Worm (Caenorhabditis elegans): ENCODE results near the gene B0524.6.

ce11 chrIII:1852126-1852717 lies 53.2 kb downstream of the B0524.6 start:
- no peak for TF ChIP-seq alr-1 (tag; optimal IDR thresholded peaks at IDR 0.05; ENCODE audit: borderline replicate concordance)
- TF ChIP-seq efl-1 (optimal IDR thresholded peaks at IDR 0.05) = no peak
- peak in 1 of 2 experiments; percentile 0 for TF ChIP-seq efl-1 (GFP tag; optimal IDR thresholded peaks at IDR 0.05 in 1 of 2)

Data from whole organism, L1 larva.